Worm (Caenorhabditis elegans) whole organism, early embryonic: Measurements from ENCODE around the gene aass-1.

Source experiments
- B0310.2 ChIP-seq: sonication (generic microtip); optimal IDR thresholded peaks from 2 replicates; lab custom pipeline; 2016; ENCODE audit warnings: mild to moderate bottlenecking, missing genetic modification characterization, missing compliant biosample characterization
- F13C5.2 ChIP-seq: sonication (generic microtip); optimal IDR thresholded peaks from 2 replicates; lab custom pipeline; 2017; ENCODE audit warnings: mild to moderate bottlenecking, missing genetic modification characterization, inconsistent platforms, missing compliant biosample characterization
- aly-1 ChIP-seq: sonication (generic microtip); optimal IDR thresholded peaks from 2 replicates; lab custom pipeline; 2016; ENCODE audit warnings: missing genetic modification characterization, missing compliant biosample characterization
- ama-1 ChIP-seq: fragments of 150-350 bp; optimal IDR thresholded peaks from 2 replicates; lab custom pipeline; 2014
- ceh-13 ChIP-seq: fragments of 200-800 bp; sonication (Bioruptor generic); optimal IDR thresholded peaks from 2 replicates; lab custom pipeline; 2018; ENCODE audit warnings: mild to moderate bottlenecking, missing genetic modification characterization, missing compliant biosample characterization
- ceh-36 ChIP-seq: sonication (generic microtip); optimal IDR thresholded peaks from 2 replicates; lab custom pipeline; 2016; ENCODE audit warnings: missing genetic modification characterization, inconsistent platforms, missing compliant biosample characterization
- ets-7 ChIP-seq: sonication (generic microtip); optimal IDR thresholded peaks from 2 replicates; lab custom pipeline; 2016; ENCODE audit warnings: missing genotype, missing genetic modification characterization, missing compliant biosample characterization
- flt-1 ChIP-seq: fragments of 200-800 bp; sonication (Bioruptor generic); IDR thresholded peaks from 2 replicates; pipeline ENCODE4 v1.3.6; 2022; ENCODE audit warnings: missing genetic modification characterization, missing compliant biosample characterization
- hmbx-1 ChIP-seq: sonication (generic microtip); optimal IDR thresholded peaks from 2 replicates; lab custom pipeline; 2016; ENCODE audit warnings: mild to moderate bottlenecking, missing genetic modification characterization, missing compliant biosample characterization
- hmg-4 ChIP-seq: fragments of 200-800 bp; sonication (Bioruptor generic); optimal IDR thresholded peaks from 2 replicates; lab custom pipeline; 2018; ENCODE audit warnings: mild to moderate bottlenecking, missing genetic modification characterization, missing compliant biosample characterization
- hnd-1 ChIP-seq: sonication (generic microtip); optimal IDR thresholded peaks from 2 replicates; lab custom pipeline; 2016; ENCODE audit warnings: missing genetic modification characterization, missing compliant biosample characterization
- pes-1 ChIP-seq: fragments of 200-800 bp; sonication (Bioruptor generic); IDR thresholded peaks from 2 replicates; pipeline ENCODE4 v1.3.6; 2022; ENCODE audit warnings: missing genetic modification reagents, missing genetic modification characterization, missing compliant biosample characterization
- scrt-1 ChIP-seq: fragments of 200-800 bp; sonication (Bioruptor generic); IDR thresholded peaks from 2 replicates; pipeline ENCODE4 v1.3.6; 2022; ENCODE audit warnings: missing genetic modification characterization, missing compliant biosample characterization
- sea-1 ChIP-seq: fragments of 200-800 bp; sonication (Bioruptor generic); conservative IDR thresholded peaks from 2 replicates; pipeline ENCODE4 v1.3.6; 2022; ENCODE audit warnings: missing genetic modification characterization, missing compliant biosample characterization
- tbx-11 ChIP-seq: fragments of 200-800 bp; sonication (Bioruptor generic); IDR thresholded peaks from 2 replicates; pipeline ENCODE4 v1.3.6; 2022; ENCODE audit warnings: missing genetic modification characterization, missing compliant biosample characterization
- tbx-37 ChIP-seq: fragments of 200-800 bp; sonication (Bioruptor generic); conservative IDR thresholded peaks from 2 replicates; pipeline ENCODE4 v1.3.6; 2022; ENCODE audit warnings: missing genetic modification reagents, missing genetic modification characterization, missing compliant biosample characterization
- tra-4 ChIP-seq: sonication (generic microtip); optimal IDR thresholded peaks from 2 replicates; lab custom pipeline; 2017; ENCODE audit warnings: missing genetic modification characterization, missing compliant biosample characterization

The aass-1 gene

DNA sequence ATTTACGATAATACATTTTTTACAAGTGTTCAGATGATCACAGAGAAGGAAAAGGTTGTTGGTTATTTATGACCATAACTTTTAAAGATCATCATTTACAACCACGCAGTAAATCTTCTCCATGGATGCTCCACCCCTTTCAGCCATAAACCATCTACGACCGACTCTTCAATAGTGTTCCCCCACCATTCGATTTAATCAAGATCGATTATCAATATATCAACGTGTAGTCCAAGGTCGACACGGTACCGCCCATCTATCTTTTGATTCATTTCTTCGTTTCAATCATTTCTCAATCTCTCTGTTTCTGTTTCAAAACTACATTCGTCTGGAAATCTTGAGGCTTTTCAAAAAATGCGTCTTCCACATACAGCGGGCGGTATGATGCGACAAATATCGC lies at the start of gene aass-1:
TSS of gene aass-1 (plus strand) at position 301 of the 400 bp plus-strand sequence.
- TF ChIP-seq aly-1 (tag; lab: Kevin White, UChicago), result no peak
- no peak for TF ChIP-seq B0310.2
- TF ChIP-seq flt-1, result no peak
- no peak for TF ChIP-seq F13C5.2 (tag; lab: Kevin White, UChicago)
- no peak for TF ChIP-seq scrt-1 (GFP tag; lab: Robert Waterston, UW)
- TF ChIP-seq pes-1 (GFP tag; lab: Robert Waterston, UW), result no peak
- TF ChIP-seq ets-7 (tag; lab: Kevin White, UChicago), result no peak
- TF ChIP-seq tbx-11 (GFP tag; lab: Robert Waterston, UW), result no peak
- TF ChIP-seq ama-1 (lab: Kevin White, UChicago), result no peak
- TF ChIP-seq hnd-1 (tag; lab: Kevin White, UChicago), result no peak

DNA sequence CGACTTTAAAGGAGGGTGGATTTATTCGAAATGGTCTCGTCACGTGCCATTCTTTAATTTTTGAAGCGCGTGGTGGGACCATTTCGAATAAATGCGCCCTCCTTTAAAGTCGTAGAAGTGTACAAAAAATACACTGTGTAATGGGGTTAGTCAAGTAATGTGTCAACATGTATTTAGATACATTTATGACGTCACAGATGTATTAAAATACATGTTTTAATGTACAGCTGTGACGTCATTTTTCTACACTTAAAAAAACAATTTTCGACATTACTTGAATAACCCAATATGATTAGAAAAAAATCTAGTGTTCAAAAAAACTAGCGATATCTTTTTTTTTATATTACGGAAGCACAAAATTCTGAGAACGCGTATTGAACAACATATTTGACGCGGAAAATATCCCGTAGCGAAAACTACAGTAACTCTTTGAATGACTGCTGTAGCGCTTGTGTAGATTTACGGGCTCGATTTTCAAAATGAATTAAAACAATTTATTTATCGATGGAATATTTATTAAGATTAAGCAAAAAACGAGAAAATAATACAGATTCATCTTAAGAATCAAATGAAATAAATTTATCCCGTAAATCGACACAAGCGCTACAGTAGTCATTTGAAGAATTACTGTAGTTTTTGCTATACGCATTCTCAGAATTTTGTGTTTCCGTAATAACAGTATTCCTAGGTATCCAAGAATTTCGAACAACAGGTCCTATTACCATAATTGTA lies 41.9 kb upstream of the aass-1 start, which contains the start of gene gfrp-1:
TSS of gene gfrp-1 (plus strand) at position 682 of the 732 bp plus-strand sequence.
- TF ChIP-seq hmbx-1 (tag; lab: Kevin White, UChicago), result no peak
- no peak for TF ChIP-seq pes-1 (GFP tag; lab: Robert Waterston, UW)
- no peak for TF ChIP-seq tbx-37 (GFP tag; lab: Robert Waterston, UW)
- TF ChIP-seq tbx-11 (GFP tag; lab: Robert Waterston, UW), result no peak
- no peak for TF ChIP-seq B0310.2
- no peak for TF ChIP-seq ama-1 (lab: Kevin White, UChicago)
- TF ChIP-seq scrt-1 (GFP tag; lab: Robert Waterston, UW), result no peak
- TF ChIP-seq hmg-4, result no peak
- TF ChIP-seq ets-7 (tag; lab: Kevin White, UChicago), result no peak
- no peak for TF ChIP-seq aly-1 (tag; lab: Kevin White, UChicago)
- no peak for TF ChIP-seq ceh-36 (tag; lab: Kevin White, UChicago)
- TF ChIP-seq flt-1, result no peak
- no peak for TF ChIP-seq hnd-1 (tag; lab: Kevin White, UChicago)
- TF ChIP-seq ceh-13 (GFP tag; lab: Kevin White, UChicago), result no peak
- no peak for TF ChIP-seq F13C5.2 (tag; lab: Kevin White, UChicago)
- TF ChIP-seq sea-1 (GFP tag; lab: Robert Waterston, UW), result no peak
- no peak for TF ChIP-seq tra-4

DNA sequence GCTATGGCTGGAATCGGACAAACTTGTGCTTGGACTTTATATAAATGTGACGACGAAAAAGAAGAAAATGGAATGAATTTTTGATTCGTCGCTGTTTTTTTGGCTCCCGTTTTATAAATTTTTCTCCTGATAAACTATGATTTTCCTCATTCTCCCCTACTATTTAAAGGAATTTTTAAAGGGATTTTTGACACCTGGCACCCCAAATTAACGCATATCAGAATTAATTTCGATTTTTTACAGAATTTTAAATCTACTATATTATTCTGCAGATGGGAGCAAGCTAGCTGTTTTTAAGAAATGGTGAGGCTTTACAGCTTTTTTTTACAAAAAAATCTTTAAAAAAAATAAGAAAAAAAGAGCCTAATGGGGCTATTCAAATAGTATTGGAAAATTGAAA lies 39.9 kb upstream of the aass-1 start, which contains the start of gene coa-1:
TSS of gene coa-1 (plus strand) at position 301 of the 400 bp plus-strand sequence.
- TF ChIP-seq hmg-4 (no peak), ceh-36 (tag; lab: Kevin White, UChicago) (no peak), ets-7 (tag; lab: Kevin White, UChicago) (no peak), B0310.2 (no peak), ama-1 (lab: Kevin White, UChicago) (no peak), tra-4 (no peak), F13C5.2 (tag; lab: Kevin White, UChicago) (no peak), ceh-13 (GFP tag; lab: Kevin White, UChicago) (no peak), flt-1 (no peak)

- TF ChIP-seq hmg-4, result no peak
- TF ChIP-seq ets-7 (tag; lab: Kevin White, UChicago), result no peak
- TF ChIP-seq scrt-1 (GFP tag; lab: Robert Waterston, UW), result no peak
- TF ChIP-seq sea-1 (GFP tag; lab: Robert Waterston, UW), result no peak
- no peak for TF ChIP-seq ceh-13 (GFP tag; lab: Kevin White, UChicago)
- no peak for TF ChIP-seq flt-1
- no peak for TF ChIP-seq F13C5.2 (tag; lab: Kevin White, UChicago)
- no peak for TF ChIP-seq ama-1 (lab: Kevin White, UChicago)
- TF ChIP-seq pes-1 (GFP tag; lab: Robert Waterston, UW), result no peak
- TF ChIP-seq hnd-1 (tag; lab: Kevin White, UChicago), result no peak
- no peak for TF ChIP-seq hmbx-1 (tag; lab: Kevin White, UChicago)
- no peak for TF ChIP-seq B0310.2
These were observed 37.1 kb upstream of the aass-1 start, which contains the start of gene Y38C1AA.1 for ce11 chrIV:207885-208284. Gene Y38C1AA.1 (plus strand): TSS chrIV:208185.

- TF ChIP-seq pes-1 (GFP tag; lab: Robert Waterston, UW) (no peak), tbx-11 (GFP tag; lab: Robert Waterston, UW) (no peak), scrt-1 (GFP tag; lab: Robert Waterston, UW) (no peak), hnd-1 (tag; lab: Kevin White, UChicago) (no peak), hmbx-1 (tag; lab: Kevin White, UChicago) (no peak), flt-1 (no peak), hmg-4 (no peak), F13C5.2 (tag; lab: Kevin White, UChicago) (no peak), tra-4 (no peak), ets-7 (tag; lab: Kevin White, UChicago) (no peak), aly-1 (tag; lab: Kevin White, UChicago) (no peak), B0310.2 (no peak)
These were observed 34.4 kb upstream of the aass-1 start for ce11 chrIV:210591-210990.

DNA sequence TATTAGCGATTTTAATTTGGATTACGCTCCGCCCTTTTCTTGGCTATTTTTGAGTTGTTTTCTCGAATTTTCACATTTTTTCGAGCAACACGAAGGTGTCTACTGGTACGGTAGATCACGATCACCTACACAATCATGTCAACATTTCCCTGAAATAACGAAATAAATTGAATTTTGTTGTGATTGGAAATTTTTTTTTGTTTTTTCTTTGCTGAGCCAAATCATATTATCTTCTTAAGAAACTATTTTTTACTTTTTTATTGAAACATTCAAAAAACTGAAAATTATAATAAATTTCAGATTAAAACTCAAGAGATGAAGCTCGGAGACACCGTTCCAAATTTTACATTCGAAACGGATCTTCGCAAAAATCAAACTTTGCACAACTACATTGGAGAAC lies 26.7 kb upstream of the aass-1 start, which contains the start of gene prdx-6:
TSS of gene prdx-6 (plus strand) at position 301 of the 400 bp plus-strand sequence.
- TF ChIP-seq hnd-1 (tag; lab: Kevin White, UChicago) (no peak), ets-7 (tag; lab: Kevin White, UChicago) (no peak), tbx-11 (GFP tag; lab: Robert Waterston, UW) (no peak), pes-1 (GFP tag; lab: Robert Waterston, UW) (no peak), ceh-36 (tag; lab: Kevin White, UChicago) (no peak), sea-1 (GFP tag; lab: Robert Waterston, UW) (no peak), ceh-13 (GFP tag; lab: Kevin White, UChicago) (no peak), scrt-1 (GFP tag; lab: Robert Waterston, UW) (no peak), ama-1 (lab: Kevin White, UChicago) (no peak), flt-1 (no peak), B0310.2 (no peak), aly-1 (tag; lab: Kevin White, UChicago) (no peak), tra-4 (no peak), tbx-37 (GFP tag; lab: Robert Waterston, UW) (no peak), F13C5.2 (tag; lab: Kevin White, UChicago) (no peak)
